Fruit fly (Drosophila melanogaster): ENCODE measurements around the gene CG12321.

CG12321 gene

DNA sequence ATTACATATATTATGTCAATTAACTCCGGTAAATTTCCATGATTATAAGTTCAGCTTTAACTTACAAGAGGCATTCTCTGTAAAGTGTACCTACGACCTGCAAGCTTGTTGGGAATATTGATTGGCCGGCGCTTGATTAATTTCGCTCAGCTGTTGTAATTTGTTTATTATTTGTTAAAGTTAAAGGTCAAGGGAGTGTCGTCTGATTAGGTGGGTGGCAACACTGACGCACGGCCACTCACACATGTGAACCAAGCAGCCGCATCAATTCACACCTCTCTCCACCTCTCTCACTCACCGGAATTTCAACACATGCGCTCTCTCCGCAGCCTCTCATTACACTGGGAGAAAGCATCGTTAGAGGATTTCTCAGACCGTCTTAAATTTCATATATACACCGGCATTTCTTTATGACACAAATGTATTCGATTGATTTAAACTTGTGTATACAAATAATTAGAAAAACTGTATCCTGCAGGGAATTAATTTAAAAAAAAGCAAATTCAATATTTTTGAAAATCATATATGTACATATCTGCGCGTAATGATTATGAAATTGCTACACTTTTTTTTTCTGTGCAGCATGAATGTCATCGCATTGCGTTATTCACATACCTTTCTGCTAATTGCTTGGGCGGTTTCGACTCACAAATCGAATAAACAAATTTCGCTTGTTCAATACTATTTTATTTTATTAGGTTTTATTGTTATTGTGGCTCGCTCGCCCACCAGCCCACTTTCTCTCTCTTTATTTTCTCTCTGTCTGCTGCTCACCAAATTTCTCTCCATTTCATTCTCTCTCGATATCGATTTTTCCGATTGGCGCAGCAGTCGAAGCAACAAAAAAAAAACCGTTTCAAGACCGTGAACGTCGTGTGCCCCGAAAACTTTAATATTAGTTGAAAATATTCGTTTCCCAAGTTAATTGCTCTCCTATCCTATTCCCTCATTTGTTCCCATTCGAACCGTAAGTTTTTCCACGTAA lies 16.2 kb downstream of the CG12321 start:
- TF ChIP-seq ttk (optimal IDR thresholded peaks at IDR 0.05) (no peak), Sin3A (optimal IDR thresholded peaks at IDR 0.05) (no peak), Myc (optimal IDR thresholded peaks at IDR 0.05) (no peak), insv (optimal IDR thresholded peaks at IDR 0.05) (no peak), psq (optimal IDR thresholded peaks at IDR 0.05) (no peak), h (optimal IDR thresholded peaks at IDR 0.05) (no peak)

DNA sequence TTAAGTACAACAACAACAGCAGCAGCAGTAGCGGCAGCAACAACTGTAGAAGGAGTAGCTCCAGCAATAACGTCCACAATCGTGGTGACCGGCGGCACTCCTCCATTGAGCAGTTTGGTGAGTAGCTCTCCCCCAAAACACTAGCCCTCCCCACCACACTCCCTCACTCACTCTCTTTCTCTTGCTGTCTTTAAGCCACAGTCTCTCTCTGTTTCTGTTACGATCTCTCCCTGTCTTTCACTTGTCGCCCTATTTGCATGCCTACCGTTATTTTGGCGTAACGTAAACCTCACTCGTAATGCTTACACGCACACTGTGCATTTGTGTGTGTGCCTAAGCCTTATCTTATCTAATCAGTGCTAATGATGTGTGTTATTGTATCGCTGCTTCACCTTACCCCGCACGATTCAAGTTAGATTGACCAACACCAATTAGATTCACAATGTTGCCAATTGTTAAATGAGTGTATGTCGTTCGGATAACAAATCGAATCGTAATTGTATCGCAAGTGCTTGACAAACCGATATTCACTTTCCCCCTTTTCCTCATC lies 18.4 kb downstream of the CG12321 start:
- TF ChIP-seq Myc (optimal IDR thresholded peaks at IDR 0.05) (no peak), Sin3A (optimal IDR thresholded peaks at IDR 0.05) (no peak), h (optimal IDR thresholded peaks at IDR 0.05) (no peak), psq (optimal IDR thresholded peaks at IDR 0.05) (no peak)

DNA sequence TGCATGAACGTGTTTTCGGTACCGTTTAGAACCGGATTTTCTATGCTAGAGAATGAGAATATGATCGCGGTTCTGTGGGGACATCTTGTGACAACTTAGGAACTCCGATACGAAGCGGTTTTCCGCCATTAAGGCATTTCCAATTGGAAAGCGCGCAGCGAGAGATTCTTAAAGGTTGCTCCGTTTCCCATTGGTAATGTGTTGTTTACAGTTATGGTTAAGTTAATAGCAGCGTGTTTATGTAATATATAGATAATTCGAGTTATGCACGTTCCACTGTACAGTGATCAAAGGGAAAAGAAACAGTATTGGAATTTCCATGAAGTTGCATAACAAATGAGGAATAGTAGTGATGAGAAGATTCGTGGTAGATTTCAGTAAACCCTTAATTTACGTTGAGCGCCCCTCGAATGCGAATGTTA lies 19.6 kb downstream of the CG12321 start:
- no peak for TF ChIP-seq Sin3A (optimal IDR thresholded peaks at IDR 0.05)

DNA sequence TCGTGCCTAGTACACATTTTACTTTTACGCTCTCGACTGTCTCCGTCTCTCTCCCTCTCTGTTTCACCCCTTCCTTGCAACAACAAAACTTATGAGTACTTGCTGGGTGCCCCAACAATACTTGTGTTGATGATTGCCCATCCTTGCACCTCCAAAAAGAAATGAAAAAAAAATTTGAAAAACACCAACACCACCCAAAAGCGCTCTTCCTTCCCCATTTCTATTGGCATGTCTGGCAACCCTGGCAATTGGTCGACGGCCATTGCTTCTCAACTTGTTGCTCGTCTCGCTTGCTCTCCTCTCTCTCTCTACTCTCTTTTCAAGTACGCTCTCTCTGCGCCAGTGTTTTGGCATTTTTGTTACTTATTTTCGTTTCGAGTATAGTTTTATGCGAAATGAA lies 20.1 kb downstream of the CG12321 start:
- no peak for TF ChIP-seq insv (optimal IDR thresholded peaks at IDR 0.05)
- no peak for TF ChIP-seq psq (optimal IDR thresholded peaks at IDR 0.05)
- TF ChIP-seq Sin3A (optimal IDR thresholded peaks at IDR 0.05): no peak
- no peak for TF ChIP-seq ttk (optimal IDR thresholded peaks at IDR 0.05)
- TF ChIP-seq Myc (optimal IDR thresholded peaks at IDR 0.05): no peak
- TF ChIP-seq h (optimal IDR thresholded peaks at IDR 0.05): no peak

DNA sequence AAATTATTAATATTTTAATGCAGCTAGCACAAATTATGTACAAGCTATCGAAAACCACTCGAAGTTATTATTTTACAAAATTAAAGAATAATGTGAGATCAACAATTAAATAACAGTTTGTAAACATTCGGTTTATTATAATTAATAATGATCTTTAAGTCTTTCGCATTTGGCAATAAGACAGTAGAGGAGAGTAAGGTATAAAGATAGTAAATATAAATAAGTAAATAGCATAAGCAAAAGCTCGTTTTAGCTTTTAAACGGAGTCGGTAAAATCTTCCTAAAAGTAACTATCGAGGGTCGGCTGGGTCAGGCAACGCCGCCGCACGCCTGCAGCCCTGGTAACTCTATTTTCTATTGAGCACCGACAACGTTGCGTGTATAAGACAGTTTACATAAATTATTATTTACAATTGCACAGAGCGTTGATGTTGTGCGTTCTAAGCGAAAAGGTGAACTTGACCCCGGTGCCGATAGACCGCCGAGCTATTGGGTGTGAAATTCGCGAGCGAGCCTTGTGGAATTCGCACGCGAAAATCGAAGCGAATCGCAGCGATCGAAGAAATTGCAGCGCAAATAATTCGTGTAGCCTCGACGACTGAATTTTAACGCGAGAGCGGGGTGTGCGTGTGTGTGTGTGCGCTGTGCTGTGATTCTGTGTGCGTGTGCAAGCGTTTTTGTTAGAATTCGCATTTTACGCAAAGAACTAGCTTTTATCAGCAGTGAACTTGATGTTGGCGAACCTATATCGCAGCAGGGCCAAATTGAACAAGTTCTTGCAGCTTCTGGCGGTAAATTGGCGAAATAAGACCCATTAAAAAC lies 20.9 kb downstream of the CG12321 start, which contains the start of gene wrd:
wrd (plus strand) TSS at position 342 of the 822 bp plus-strand sequence.
- no peak for TF ChIP-seq Myc (optimal IDR thresholded peaks at IDR 0.05)

DNA sequence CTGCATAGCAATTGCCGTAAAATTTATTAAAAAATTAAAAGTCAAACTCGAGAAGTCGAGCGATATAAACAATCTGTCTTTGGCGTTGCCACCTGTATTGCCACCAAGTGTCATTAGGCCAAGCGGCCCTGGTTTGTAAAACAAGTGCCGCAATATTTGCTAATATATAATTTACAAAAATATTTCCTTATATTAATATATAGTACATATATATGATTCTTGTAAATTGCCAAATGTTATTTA lies 21.4 kb downstream of the CG12321 start, which contains the start of the genes CG7215 and Prx5:
CG7215 (minus strand) TSS at position 101 of the 243 bp plus-strand sequence.
Prx5 (minus strand) TSS at position 101 of the 243 bp plus-strand sequence.
- TF ChIP-seq insv (optimal IDR thresholded peaks at IDR 0.05): no peak
- no peak for TF ChIP-seq h (optimal IDR thresholded peaks at IDR 0.05)
- TF ChIP-seq ttk (optimal IDR thresholded peaks at IDR 0.05): no peak
- no peak for TF ChIP-seq Sin3A (optimal IDR thresholded peaks at IDR 0.05)
- TF ChIP-seq Myc (optimal IDR thresholded peaks at IDR 0.05): no peak
- TF ChIP-seq psq (optimal IDR thresholded peaks at IDR 0.05): no peak

DNA sequence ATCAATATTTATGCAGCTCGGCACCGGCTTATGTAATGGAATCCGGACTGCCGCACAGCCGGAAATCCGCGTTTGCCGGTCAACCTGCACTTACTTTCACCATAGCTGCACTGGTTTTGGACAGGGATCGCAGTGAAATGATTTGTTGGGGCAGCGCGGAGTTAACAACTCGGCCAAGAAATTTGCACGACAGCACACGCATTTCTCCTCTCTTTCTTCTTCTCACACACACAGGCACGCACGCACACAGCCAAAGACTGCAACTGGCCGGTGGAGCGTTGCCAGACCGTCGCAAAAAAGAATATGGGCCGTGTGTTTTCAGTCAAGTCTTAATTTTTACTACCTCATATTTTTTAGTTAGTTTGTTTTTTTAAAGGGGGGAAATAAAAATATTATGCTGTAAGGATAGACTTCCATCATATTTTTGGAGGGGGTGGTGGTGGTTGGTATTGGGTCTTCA lies 22.2 kb downstream of the CG12321 start:
- TF ChIP-seq psq (optimal IDR thresholded peaks at IDR 0.05): no peak
- no peak for TF ChIP-seq Myc (optimal IDR thresholded peaks at IDR 0.05)
- TF ChIP-seq insv (optimal IDR thresholded peaks at IDR 0.05): no peak
- no peak for TF ChIP-seq h (optimal IDR thresholded peaks at IDR 0.05)
- no peak for TF ChIP-seq ttk (optimal IDR thresholded peaks at IDR 0.05)
- no peak for TF ChIP-seq Sin3A (optimal IDR thresholded peaks at IDR 0.05)

DNA sequence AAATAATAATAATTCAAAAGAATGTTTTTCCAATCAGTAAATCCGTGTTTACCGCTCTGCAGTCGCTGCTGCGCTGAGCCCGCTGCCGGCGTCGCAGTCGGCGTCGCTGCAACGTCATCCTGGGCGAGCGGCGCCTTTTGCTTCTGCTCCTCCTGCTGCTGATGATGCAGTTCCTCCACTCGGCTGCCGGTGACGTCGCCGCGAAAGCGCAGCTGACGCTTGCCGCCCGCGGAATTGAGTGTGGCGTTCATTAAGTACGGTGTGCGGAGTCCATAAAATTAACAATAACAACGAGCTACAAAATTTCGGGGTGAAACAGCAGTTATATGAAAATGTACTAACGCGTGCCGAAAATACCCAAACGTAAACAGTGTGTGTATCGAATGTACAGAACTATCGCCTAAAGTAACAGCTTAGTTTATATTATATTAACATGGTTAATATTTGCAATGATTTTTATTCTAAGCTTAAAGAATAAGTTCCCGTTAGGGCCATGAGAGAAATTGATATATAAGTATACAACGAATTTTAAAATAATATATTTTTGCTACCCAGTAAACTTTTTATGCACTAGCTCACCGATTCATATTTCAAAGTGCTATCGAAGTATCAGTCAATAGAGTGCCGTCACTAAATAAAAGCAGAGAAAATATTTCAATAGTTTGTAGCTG lies 24.3 kb downstream of the CG12321 start, which contains the start of the genes CG7218 and Cbp20:
CG7218 (minus strand) TSS at position 346 of the 671 bp plus-strand sequence.
Cbp20 (plus strand) TSS at position 610 of the 671 bp plus-strand sequence.
- TF ChIP-seq psq (optimal IDR thresholded peaks at IDR 0.05) (no peak), Sin3A (optimal IDR thresholded peaks at IDR 0.05) (no peak), h (optimal IDR thresholded peaks at IDR 0.05) (no peak), ttk (optimal IDR thresholded peaks at IDR 0.05) (no peak), Myc (optimal IDR thresholded peaks at IDR 0.05) (no peak), insv (optimal IDR thresholded peaks at IDR 0.05) (no peak)

DNA sequence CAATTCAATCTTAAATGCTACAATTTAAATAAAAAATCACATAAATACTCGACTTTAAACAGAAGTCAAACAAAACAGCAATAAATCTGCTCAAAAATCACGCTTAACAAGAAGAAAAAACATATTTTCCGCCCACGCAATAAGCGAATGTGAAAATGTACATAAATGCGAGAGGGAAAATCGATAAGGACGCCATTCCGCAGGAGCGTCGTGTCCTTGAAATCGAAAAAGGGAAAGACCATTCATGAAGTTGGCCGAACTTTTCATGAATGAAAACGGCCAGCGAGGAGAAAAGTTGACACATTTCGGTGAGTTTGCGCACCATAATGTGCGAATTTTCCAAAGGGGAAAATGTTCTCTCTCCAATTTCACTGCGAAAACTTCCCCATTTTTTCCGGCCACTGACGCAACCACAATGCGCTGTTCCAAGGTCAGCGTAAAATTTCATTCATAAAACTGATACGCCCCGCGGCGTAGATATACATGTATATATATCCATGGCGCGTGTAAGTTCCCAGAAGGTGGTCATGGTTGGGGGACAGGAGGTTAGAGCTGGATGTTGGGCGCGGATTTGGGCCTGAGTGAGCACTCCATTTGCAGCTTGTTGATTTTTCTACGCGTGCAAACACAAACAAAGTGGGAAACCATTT lies 28.2 kb downstream of the CG12321 start:
- TF ChIP-seq ttk (optimal IDR thresholded peaks at IDR 0.05) (no peak), h (optimal IDR thresholded peaks at IDR 0.05) (no peak), psq (optimal IDR thresholded peaks at IDR 0.05) (no peak), Myc (optimal IDR thresholded peaks at IDR 0.05) (no peak), Sin3A (optimal IDR thresholded peaks at IDR 0.05) (no peak), insv (optimal IDR thresholded peaks at IDR 0.05) (no peak)

DNA sequence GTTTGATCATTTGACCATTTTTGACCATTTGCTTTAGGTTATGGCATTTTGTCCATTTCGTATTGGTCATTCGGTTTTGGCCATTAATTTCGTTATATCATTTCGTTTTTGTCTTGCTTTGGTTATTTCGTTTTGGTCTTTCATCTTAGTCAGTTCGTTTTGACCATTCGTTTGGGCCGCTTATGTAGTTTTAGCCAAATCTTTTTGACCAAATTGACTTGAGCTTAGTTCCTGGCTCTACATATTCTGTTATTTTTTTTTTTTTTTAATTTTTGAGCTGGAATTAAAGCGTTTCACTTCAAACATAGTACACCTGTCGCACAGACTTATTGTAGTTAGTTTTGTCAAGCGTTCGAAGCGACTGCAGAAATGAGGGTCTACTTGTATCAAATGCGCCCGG lies 30.1 kb downstream of the CG12321 start, which contains the start of gene CG14315:
CG14315 (plus strand) TSS at position 301 of the 400 bp plus-strand sequence.
- TF ChIP-seq insv (optimal IDR thresholded peaks at IDR 0.05) (no peak), psq (optimal IDR thresholded peaks at IDR 0.05) (no peak), Sin3A (optimal IDR thresholded peaks at IDR 0.05) (no peak), ttk (optimal IDR thresholded peaks at IDR 0.05) (no peak)

DNA sequence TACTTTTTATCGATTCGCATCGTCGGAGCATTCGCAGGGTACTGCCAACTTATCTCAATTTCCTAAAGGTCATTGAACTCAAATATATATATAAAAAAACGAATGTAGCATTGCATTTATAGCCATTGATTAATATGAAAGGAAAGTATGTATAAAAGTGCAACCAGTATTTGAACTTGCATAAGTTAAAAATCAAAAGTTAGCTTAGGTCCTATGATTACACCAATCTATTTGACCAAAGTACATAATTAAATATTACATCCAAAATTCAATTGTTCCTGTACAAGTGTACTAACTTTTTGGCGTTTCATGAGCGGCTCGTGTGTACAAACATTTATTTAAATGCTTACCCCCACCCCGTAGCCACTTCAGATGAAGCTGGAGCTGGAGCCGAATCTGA lies 31.0 kb downstream of the CG12321 start:
- TF ChIP-seq Sin3A (optimal IDR thresholded peaks at IDR 0.05) (no peak), Myc (optimal IDR thresholded peaks at IDR 0.05) (no peak), ttk (optimal IDR thresholded peaks at IDR 0.05) (no peak), psq (optimal IDR thresholded peaks at IDR 0.05) (no peak), insv (optimal IDR thresholded peaks at IDR 0.05) (no peak), h (optimal IDR thresholded peaks at IDR 0.05) (no peak)
